Worm (Caenorhabditis elegans) whole organism, L4/young adult: ENCODE results near the gene F49F1.9.
A peak's percentile ranks its signal among the peaks of the same experiment; 100 is the strongest.

ENCODE experiments used
- W03F9.2 ChIP-seq: fragments of 150-350 bp; optimal IDR thresholded peaks from 2 replicates; lab custom pipeline; 2014; ENCODE audit warnings: missing biosample characterization, missing genetic modification characterization
- dao-5 ChIP-seq: sonication (generic microtip); optimal IDR thresholded peaks from 2 replicates; lab custom pipeline; 2016; ENCODE audit warnings: missing genotype, missing genetic modification characterization, moderate library complexity, missing compliant biosample characterization
- him-1 ChIP-seq: sonication (generic microtip); optimal IDR thresholded peaks from 2 replicates; lab custom pipeline; 2016; ENCODE audit warnings: missing genotype, missing genetic modification reagents, missing genetic modification characterization, missing compliant biosample characterization

The F49F1.9 gene

ce11 chrIV:4108767-4109166, 28.6 kb downstream of the F49F1.9 start, which contains the start of gene C35B1.7:
Gene C35B1.7 (plus strand): TSS chrIV:4109067.
- TF ChIP-seq W03F9.2 (tag; lab: Kevin White, UChicago) (no peak), dao-5 (tag; lab: Kevin White, UChicago) (no peak), him-1 (tag; lab: Kevin White, UChicago) (no peak)

DNA sequence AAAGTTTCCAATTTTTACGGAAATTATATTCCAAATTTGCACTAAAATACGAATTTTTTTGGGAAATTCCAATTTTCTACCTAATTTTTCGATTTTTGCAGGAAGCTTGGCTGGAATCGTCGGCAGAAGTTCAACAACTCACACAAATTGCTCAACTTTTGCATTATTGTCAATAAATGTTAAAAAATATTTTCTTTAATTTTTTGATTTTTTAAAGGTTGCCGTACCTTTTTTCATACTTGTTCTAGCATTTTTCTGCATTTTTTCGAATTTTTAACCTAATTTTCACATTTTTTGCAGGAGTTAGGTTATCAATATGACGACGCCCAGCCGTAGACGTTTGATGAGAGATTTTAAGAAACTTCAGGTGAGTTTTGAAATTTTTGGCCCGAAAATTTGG, 34.7 kb downstream of the F49F1.9 start, which contains the start of gene ubc-1:
TSS of gene ubc-1 (plus strand) at position 301 of the 400 bp plus-strand sequence.
- no peak for TF ChIP-seq dao-5 (tag; lab: Kevin White, UChicago)
- TF ChIP-seq W03F9.2 (tag; lab: Kevin White, UChicago) = no peak
- no peak for TF ChIP-seq him-1 (tag; lab: Kevin White, UChicago)

- no peak for TF ChIP-seq him-1 (tag; lab: Kevin White, UChicago)
- TF ChIP-seq W03F9.2 (tag; lab: Kevin White, UChicago) = no peak
Observed at ce11 chrIV:4099773-4100172, 37.6 kb downstream of the F49F1.9 start.

DNA sequence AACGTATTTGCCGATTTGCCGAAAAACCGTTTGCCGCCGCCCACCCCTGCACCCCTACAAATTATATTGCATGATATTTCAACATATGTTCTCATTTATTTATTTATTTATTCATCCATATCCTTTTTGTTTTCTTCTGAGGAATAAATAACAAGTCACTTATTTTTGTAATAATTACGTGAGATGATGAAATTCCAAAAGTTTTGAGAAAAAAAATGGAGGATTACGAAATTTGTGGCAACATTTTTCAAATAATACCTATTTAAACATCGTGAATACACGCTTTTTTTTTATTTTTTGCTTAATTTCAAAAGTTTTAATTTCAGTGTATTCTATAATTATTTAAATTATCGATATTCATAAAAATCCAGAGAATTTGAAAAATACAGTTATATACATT, 40.4 kb downstream of the F49F1.9 start:
- TF ChIP-seq him-1 (tag; lab: Kevin White, UChicago) (no peak), dao-5 (tag; lab: Kevin White, UChicago) (no peak), W03F9.2 (tag; lab: Kevin White, UChicago) (no peak)

DNA sequence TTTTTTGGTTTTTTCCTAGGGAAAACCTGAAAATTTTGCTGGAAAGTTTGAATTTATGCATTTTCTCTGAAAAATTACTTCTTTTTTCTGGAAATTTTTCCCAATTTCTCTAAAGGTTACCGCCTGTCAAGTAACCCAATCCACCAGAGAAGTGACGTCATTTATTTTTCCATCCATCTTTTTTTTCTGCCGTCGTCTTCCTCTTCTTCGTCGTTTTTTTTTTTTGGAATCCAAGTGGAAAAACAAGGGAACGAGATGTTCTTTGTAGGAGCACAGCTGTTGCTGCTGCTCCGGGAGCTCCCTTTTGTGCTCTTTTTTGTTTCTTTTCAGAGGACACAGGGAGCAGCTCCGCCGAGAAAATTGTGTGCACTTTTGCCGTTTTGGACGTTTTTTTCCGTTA, 43.0 kb downstream of the F49F1.9 start:
- TF ChIP-seq W03F9.2 (tag; lab: Kevin White, UChicago) = no peak

DNA sequence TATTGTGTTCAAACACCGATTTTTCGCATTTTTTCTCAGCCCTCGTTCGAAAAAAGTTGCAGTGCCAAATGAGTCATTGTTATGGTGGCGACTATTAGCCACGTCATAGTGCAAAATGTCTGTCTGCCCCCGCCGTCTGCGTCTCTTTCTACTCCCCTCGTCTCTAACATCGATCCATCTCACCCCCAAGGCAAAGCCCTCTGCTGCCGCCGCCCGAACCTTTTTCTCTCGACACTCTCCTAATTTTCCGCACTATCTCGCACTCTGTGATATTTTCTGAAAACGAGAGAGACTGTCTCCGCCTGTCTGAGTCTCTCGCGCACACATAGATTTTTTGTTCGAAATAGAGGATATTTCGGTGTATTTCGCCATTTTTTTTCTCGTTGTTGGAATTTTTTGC, 44.3 kb downstream of the F49F1.9 start:
- TF ChIP-seq him-1 (tag; lab: Kevin White, UChicago) (peak; percentile 11), W03F9.2 (tag; lab: Kevin White, UChicago) (no peak), dao-5 (tag; lab: Kevin White, UChicago) (no peak)
